Worm (Caenorhabditis elegans) whole organism, L1 larva: ENCODE measurements around the gene F27D9.7.
A peak's percentile ranks its signal among the peaks of the same experiment; 100 is the strongest.

Source experiments
- F16B12.6 ChIP-seq: fragments of 150-350 bp; optimal IDR thresholded peaks from 2 replicates; lab custom pipeline; 2014; ENCODE audit warnings: missing biosample characterization, missing genetic modification characterization
- blmp-1 ChIP-seq: fragments of 150-350 bp; optimal IDR thresholded peaks from 2 replicates; lab custom pipeline; 2014; ENCODE audit warnings: missing biosample characterization, missing genetic modification characterization
- ceh-82 ChIP-seq, 3 experiments: fragments of 150-350 bp in 1 of 3; sonication (generic microtip) in 2 of 3; optimal IDR thresholded peaks; 2 replicates each; lab custom pipeline; 2014 to 2017; ENCODE audit warnings: missing biosample characterization in 3 of 3, missing genetic modification characterization in 3 of 3
- ceh-88 ChIP-seq: fragments of 200-800 bp; sonication (Bioruptor generic); IDR thresholded peaks from 2 replicates; pipeline ENCODE4 v1.3.6; 2022; ENCODE audit warnings: missing genetic modification characterization, missing compliant biosample characterization
- ceh-90 ChIP-seq: sonication (generic microtip); optimal IDR thresholded peaks from 2 replicates; lab custom pipeline; 2016; ENCODE audit warnings: missing genetic modification characterization, missing compliant biosample characterization
- dsc-1 ChIP-seq: sonication (generic microtip); optimal IDR thresholded peaks from 2 replicates; lab custom pipeline; 2016; ENCODE audit warnings: mild to moderate bottlenecking, missing genetic modification characterization, missing compliant biosample characterization
- efl-1 ChIP-seq, 4 experiments: fragments of 150-350 bp; optimal IDR thresholded peaks in 3 of 4; peaks in 1 of 4; 1 replicate in 1 of 4; 2 replicates in 3 of 4; lab custom pipeline; 2014; ENCODE audit warnings: missing biosample characterization in 2 of 4, missing genetic modification characterization in 2 of 4, missing genetic modification reagents in 2 of 4
- egl-13 ChIP-seq: sonication (generic microtip); optimal IDR thresholded peaks from 2 replicates; lab custom pipeline; 2016; ENCODE audit warnings: missing genotype, missing genetic modification reagents, missing genetic modification characterization, missing compliant biosample characterization
- elt-3 ChIP-seq, 6 experiments: fragments of 150-350 bp in 1 of 6; sonication (generic microtip); optimal IDR thresholded peaks; 2 replicates each; lab custom pipeline; 2017 to 2018; ENCODE audit warnings: missing biosample characterization in 6 of 6, missing genetic modification characterization in 6 of 6, inconsistent platforms in 1 of 6
- fkh-10 ChIP-seq: sonication (generic microtip); optimal IDR thresholded peaks from 2 replicates; lab custom pipeline; 2017; ENCODE audit warnings: missing biosample characterization, missing genetic modification reagents, missing genetic modification characterization
- fkh-4 ChIP-seq: sonication (generic microtip); optimal IDR thresholded peaks from 2 replicates; lab custom pipeline; 2016; ENCODE audit warnings: missing compliant biosample characterization, missing genetic modification characterization, borderline replicate concordance
- fkh-8 ChIP-seq: sonication (generic microtip); optimal IDR thresholded peaks from 2 replicates; lab custom pipeline; 2016; ENCODE audit warnings: mild to moderate bottlenecking, missing genetic modification characterization, missing compliant biosample characterization
- hpl-2 ChIP-seq: fragments of 150-350 bp; optimal IDR thresholded peaks from 2 replicates; lab custom pipeline; 2014; ENCODE audit warnings: missing biosample characterization, missing genetic modification reagents, missing genetic modification characterization
- isw-1 ChIP-seq: fragments of 200-800 bp; sonication (Bioruptor generic); IDR thresholded peaks from 2 replicates; pipeline ENCODE4 v1.3.6; 2022; ENCODE audit warnings: missing genetic modification characterization, missing compliant biosample characterization
- lin-14 ChIP-seq: fragments of 200-800 bp; sonication (Bioruptor generic); optimal IDR thresholded peaks from 2 replicates; lab custom pipeline; 2018; ENCODE audit warnings: mild to moderate bottlenecking, missing genetic modification characterization, moderate library complexity, missing compliant biosample characterization
- lin-35 ChIP-seq, 2 experiments: fragments of 150-350 bp; optimal IDR thresholded peaks; 2 replicates each; lab custom pipeline; 2014; ENCODE audit warnings: missing biosample characterization in 2 of 2, missing genetic modification characterization in 2 of 2, missing genetic modification reagents in 2 of 2
- lsy-2 ChIP-seq, 2 experiments: fragments of 150-350 bp; optimal IDR thresholded peaks; 2 replicates each; lab custom pipeline; 2014; ENCODE audit warnings: missing biosample characterization in 2 of 2, missing genetic modification characterization in 2 of 2
- mdl-1 ChIP-seq, 2 experiments: fragments of 150-350 bp; optimal IDR thresholded peaks; 2 replicates each; lab custom pipeline; 2014 to 2017; ENCODE audit warnings: missing biosample characterization in 2 of 2, missing genetic modification characterization in 2 of 2, inconsistent platforms in 1 of 2
- mef-2 ChIP-seq: fragments of 150-350 bp; optimal IDR thresholded peaks from 2 replicates; lab custom pipeline; 2014; ENCODE audit warnings: missing biosample characterization, missing genetic modification characterization
- nhr-19 ChIP-seq: fragments of 200-800 bp; sonication (Bioruptor generic); conservative IDR thresholded peaks from 2 replicates; pipeline ENCODE4 v1.3.6; 2022; ENCODE audit warnings: missing genetic modification characterization, missing compliant biosample characterization
- nhr-20 ChIP-seq: sonication (generic microtip); optimal IDR thresholded peaks from 2 replicates; lab custom pipeline; 2016; ENCODE audit warnings: mild to moderate bottlenecking, missing genetic modification characterization, missing compliant biosample characterization
- nhr-71 ChIP-seq: sonication (generic microtip); optimal IDR thresholded peaks from 2 replicates; lab custom pipeline; 2016; ENCODE audit warnings: mild to moderate bottlenecking, missing genetic modification characterization, moderate library complexity, missing compliant biosample characterization
- nhr-84 ChIP-seq: sonication (generic microtip); optimal IDR thresholded peaks from 2 replicates; lab custom pipeline; 2017; ENCODE audit warnings: missing biosample characterization, missing genetic modification characterization
- nhr-90 ChIP-seq: sonication (generic microtip); optimal IDR thresholded peaks from 2 replicates; lab custom pipeline; 2016; ENCODE audit warnings: mild to moderate bottlenecking, missing genetic modification characterization, missing compliant biosample characterization; ENCODE audit not compliant: poor library complexity
- pqm-1 ChIP-seq: sonication (generic microtip); optimal IDR thresholded peaks from 3 replicates; lab custom pipeline; 2017; ENCODE audit warnings: missing biosample characterization, missing genetic modification characterization
- rnt-1 ChIP-seq: sonication (generic microtip); optimal IDR thresholded peaks from 2 replicates; lab custom pipeline; 2016; ENCODE audit warnings: mild to moderate bottlenecking, missing genetic modification characterization, moderate library complexity, missing compliant biosample characterization
- skn-1 ChIP-seq: fragments of 150-350 bp; optimal IDR thresholded peaks from 2 replicates; lab custom pipeline; 2014; ENCODE audit warnings: missing biosample characterization, missing genetic modification characterization
- snpc-4 ChIP-seq: fragments of 150-350 bp; optimal IDR thresholded peaks from 2 replicates; lab custom pipeline; 2014; ENCODE audit warnings: missing biosample characterization, missing genetic modification characterization
- snu-23 ChIP-seq: sonication (generic microtip); optimal IDR thresholded peaks from 2 replicates; lab custom pipeline; 2016; ENCODE audit warnings: missing genetic modification characterization, missing compliant biosample characterization
- sptf-1 ChIP-seq: fragments of 150-350 bp; optimal IDR thresholded peaks from 2 replicates; lab custom pipeline; 2014; ENCODE audit warnings: missing biosample characterization, missing genetic modification characterization
- swsn-7 ChIP-seq: sonication (generic microtip); optimal IDR thresholded peaks from 2 replicates; lab custom pipeline; 2016; ENCODE audit warnings: missing genetic modification characterization, missing compliant biosample characterization
- unc-30 ChIP-seq: sonication (generic microtip); optimal IDR thresholded peaks from 2 replicates; lab custom pipeline; 2017; ENCODE audit warnings: missing biosample characterization, missing genetic modification characterization
- unc-62 ChIP-seq: fragments of 150-350 bp; optimal IDR thresholded peaks from 2 replicates; lab custom pipeline; 2014; ENCODE audit warnings: missing biosample characterization, missing genetic modification reagents, missing genetic modification characterization
- unc-86 ChIP-seq: sonication (generic microtip); optimal IDR thresholded peaks from 2 replicates; lab custom pipeline; 2016; ENCODE audit warnings: missing genetic modification characterization, missing compliant biosample characterization
- unc-98 ChIP-seq: fragments of 200-800 bp; sonication (Bioruptor generic); IDR thresholded peaks from 2 replicates; pipeline ENCODE4 v1.3.6; 2022; ENCODE audit warnings: missing genetic modification characterization, missing compliant biosample characterization
- xbp-1 ChIP-seq: sonication (generic microtip); optimal IDR thresholded peaks from 2 replicates; lab custom pipeline; 2016; ENCODE audit warnings: missing genetic modification characterization, missing compliant biosample characterization
- zag-1 ChIP-seq: fragments of 150-350 bp; optimal IDR thresholded peaks from 2 replicates; lab custom pipeline; 2014; ENCODE audit warnings: missing biosample characterization, missing genetic modification characterization
- zip-4 ChIP-seq: fragments of 200-800 bp; sonication (Bioruptor generic); optimal IDR thresholded peaks from 2 replicates; lab custom pipeline; 2018; ENCODE audit warnings: mild to moderate bottlenecking, missing genetic modification characterization, moderate library complexity, missing compliant biosample characterization

Gene F27D9.7

DNA sequence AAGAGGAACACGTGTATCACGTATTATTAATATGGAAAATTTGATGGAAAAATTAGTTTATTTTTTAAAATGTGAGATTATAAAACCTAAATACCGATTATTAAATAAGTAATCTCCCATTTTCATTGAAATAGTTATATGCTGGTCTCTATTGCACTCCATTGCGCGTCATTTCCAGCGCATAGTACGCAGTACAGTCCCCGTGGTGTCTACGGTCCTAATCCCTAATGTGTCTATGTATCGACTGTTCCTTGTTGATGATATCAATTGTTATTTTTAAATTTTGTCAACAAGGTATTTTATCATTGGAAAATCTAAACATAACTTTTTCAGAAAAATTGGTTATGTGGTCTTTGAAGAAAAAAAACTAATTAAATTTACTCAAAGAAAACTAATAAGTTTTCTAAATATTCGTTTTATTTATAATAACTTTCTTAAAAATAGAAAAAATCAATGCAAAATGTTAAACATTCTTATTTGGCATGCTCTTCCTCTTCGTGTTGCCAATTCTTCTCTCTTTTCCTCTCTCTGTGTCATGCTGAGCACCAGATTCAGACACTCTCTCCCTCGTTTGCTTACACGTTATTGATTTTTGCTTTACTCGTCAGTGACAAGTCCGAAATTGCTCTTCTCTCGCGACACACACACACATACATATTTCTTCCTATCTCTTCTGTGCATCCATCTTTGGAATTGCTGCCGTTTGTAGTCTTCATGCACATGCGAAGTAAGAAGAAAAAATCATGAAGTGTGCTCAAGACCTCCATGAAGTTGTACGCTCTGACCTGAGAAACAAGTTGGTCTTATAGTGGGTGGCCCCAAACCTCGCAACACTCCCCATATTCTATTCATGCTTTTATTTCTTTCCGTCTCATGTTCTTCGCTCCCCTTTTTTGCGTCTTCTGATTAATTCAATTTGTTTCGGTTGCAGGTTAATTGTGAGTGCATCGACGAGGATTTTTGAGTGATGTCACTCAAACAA, 11.7 kb upstream of the F27D9.7 start, which contains the start of gene unc-18:
Gene unc-18 (plus strand): TSS at position 932 of the 982 bp plus-strand sequence.
- no peak for TF ChIP-seq unc-98
- TF ChIP-seq nhr-84 (tag; lab: Kevin White, UChicago) = no peak
- peak; percentile 18 to 40 (median 35) for TF ChIP-seq ceh-82 (tag; optimal IDR thresholded peaks at IDR 0.05; lab: Kevin White, UChicago)
- no peak for TF ChIP-seq snpc-4 (tag; lab: Kevin White, UChicago)
- TF ChIP-seq lin-35 (GFP tag; optimal IDR thresholded peaks at IDR 0.05; lab: Kevin White, UChicago) = peak; percentile 30 to 38
- TF ChIP-seq egl-13 (tag; lab: Kevin White, UChicago) = peak; percentile 58
- peak; percentile 79 for TF ChIP-seq lin-14 (GFP tag; lab: Kevin White, UChicago)
- peak; percentile 21 for TF ChIP-seq nhr-71
- no peak for TF ChIP-seq unc-30 (tag; lab: Kevin White, UChicago)
- peak; percentile 9; the same call in 1 of the 2 replicates for TF ChIP-seq isw-1 (GFP tag; lab: Robert Waterston, UW)
- peak; percentile 20 for TF ChIP-seq swsn-7 (tag; lab: Kevin White, UChicago)
- TF ChIP-seq skn-1 (tag; lab: Kevin White, UChicago) = peak; percentile 24
- no peak for TF ChIP-seq zip-4 (GFP tag; lab: Kevin White, UChicago)
- peak in 2 of 6 experiments; percentile 5 to 29 for TF ChIP-seq elt-3 (tag; optimal IDR thresholded peaks at IDR 0.05; lab: Kevin White, UChicago)
- no peak for TF ChIP-seq sptf-1 (tag; lab: Kevin White, UChicago)
- TF ChIP-seq fkh-8 (tag; lab: Kevin White, UChicago) = peak; percentile 57
- TF ChIP-seq ceh-90 (tag; lab: Kevin White, UChicago) = no peak
- TF ChIP-seq fkh-10 = peak; percentile 34
- no peak for TF ChIP-seq pqm-1
- no peak for TF ChIP-seq efl-1 (optimal IDR thresholded peaks at IDR 0.05; lab: Kevin White, UChicago)
- TF ChIP-seq efl-1 (GFP tag; optimal IDR thresholded peaks at IDR 0.05 in 1 of 2; lab: Kevin White, UChicago) = peak in 1 of 2 experiments; percentile 33
- TF ChIP-seq F16B12.6 = peak; percentile 73
- no peak for TF ChIP-seq ceh-88 (GFP tag; lab: Robert Waterston, UW)
- TF ChIP-seq lsy-2 (tag; optimal IDR thresholded peaks at IDR 0.05; lab: Kevin White, UChicago) = peak; percentile 9 to 26
- peak; percentile 36 for TF ChIP-seq unc-86 (tag; lab: Kevin White, UChicago)
- peak; percentile 24 for TF ChIP-seq xbp-1 (tag; lab: Kevin White, UChicago)

DNA sequence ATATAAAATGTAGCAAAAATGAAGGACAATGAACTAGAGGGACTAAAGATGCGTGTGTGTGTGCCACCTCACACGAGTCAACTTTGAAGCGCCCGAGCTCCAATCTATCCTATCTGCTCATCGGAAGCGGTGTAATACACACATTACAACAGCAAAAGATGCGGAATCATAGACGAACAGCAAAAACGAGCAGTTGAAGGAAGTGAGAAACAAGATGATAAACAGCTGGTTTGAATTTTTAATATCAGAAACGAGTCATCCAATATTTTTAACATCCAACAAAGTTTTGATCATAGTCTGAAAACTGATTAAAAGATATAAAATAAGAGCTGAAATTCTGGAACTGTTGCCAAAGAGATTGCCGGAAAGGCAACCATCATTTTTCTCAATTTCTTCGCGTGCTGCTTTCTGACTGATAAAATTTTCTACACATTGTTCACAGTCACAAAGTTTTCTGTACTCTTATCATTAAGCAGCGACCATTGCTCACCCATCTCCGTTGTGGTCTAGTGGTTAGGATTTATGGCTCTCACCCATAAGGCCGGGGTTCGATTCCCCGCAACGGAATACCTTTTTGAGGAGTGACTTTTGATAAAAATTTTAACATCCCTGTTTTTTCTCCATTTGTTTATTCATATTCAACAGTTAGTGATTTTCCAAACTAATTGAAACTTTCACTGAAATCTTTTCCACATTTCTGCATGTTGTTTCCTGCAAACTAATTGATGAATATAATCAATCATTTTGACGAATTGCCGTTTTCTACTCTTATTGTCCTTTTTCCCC, 10.2 kb upstream of the F27D9.7 start, which contains the start of gene stn-2:
Gene stn-2 (minus strand): TSS at position 75 of the 786 bp plus-strand sequence.
- TF ChIP-seq zip-4 (GFP tag; lab: Kevin White, UChicago) = peak; percentile 1
- peak; percentile 26 for TF ChIP-seq nhr-71
- no peak for TF ChIP-seq fkh-4
- TF ChIP-seq ceh-88 (GFP tag; lab: Robert Waterston, UW) = no peak
- peak in 1 of 2 experiments; percentile 9 for TF ChIP-seq mdl-1 (tag; optimal IDR thresholded peaks at IDR 0.05; lab: Kevin White, UChicago)
- TF ChIP-seq unc-62 (GFP tag; lab: Kevin White, UChicago) = no peak
- TF ChIP-seq nhr-90 (tag; lab: Kevin White, UChicago) = peak; percentile 51
- TF ChIP-seq dsc-1 (tag; lab: Kevin White, UChicago) = peak; percentile 53
- TF ChIP-seq blmp-1 (tag; lab: Kevin White, UChicago) = peak; percentile 17
- peak in 1 of 2 experiments; percentile 36 for TF ChIP-seq lin-35 (GFP tag; optimal IDR thresholded peaks at IDR 0.05; lab: Kevin White, UChicago)
- TF ChIP-seq zag-1 (tag; lab: Kevin White, UChicago) = no peak
- TF ChIP-seq hpl-2 (GFP tag; lab: Kevin White, UChicago) = no peak
- no peak for TF ChIP-seq mef-2 (tag; lab: Kevin White, UChicago)
- peak; percentile 17 for TF ChIP-seq rnt-1 (tag; lab: Kevin White, UChicago)
- no peak for TF ChIP-seq efl-1 (optimal IDR thresholded peaks at IDR 0.05; lab: Kevin White, UChicago)
- peak in 1 of 2 experiments; percentile 8 for TF ChIP-seq efl-1 (GFP tag; optimal IDR thresholded peaks at IDR 0.05 in 1 of 2; lab: Kevin White, UChicago)
- peak; percentile 34 for TF ChIP-seq nhr-20 (tag; lab: Kevin White, UChicago)
- TF ChIP-seq lin-14 (GFP tag; lab: Kevin White, UChicago) = peak; percentile 34
- peak; percentile 25; the same call in 1 of the 2 replicates for TF ChIP-seq nhr-19 (GFP tag; lab: Robert Waterston, UW)
- TF ChIP-seq snu-23 (GFP tag; lab: Kevin White, UChicago) = peak; percentile 23
